Worm (Caenorhabditis elegans): Measurements from ENCODE around the gene nep-24.

DNA sequence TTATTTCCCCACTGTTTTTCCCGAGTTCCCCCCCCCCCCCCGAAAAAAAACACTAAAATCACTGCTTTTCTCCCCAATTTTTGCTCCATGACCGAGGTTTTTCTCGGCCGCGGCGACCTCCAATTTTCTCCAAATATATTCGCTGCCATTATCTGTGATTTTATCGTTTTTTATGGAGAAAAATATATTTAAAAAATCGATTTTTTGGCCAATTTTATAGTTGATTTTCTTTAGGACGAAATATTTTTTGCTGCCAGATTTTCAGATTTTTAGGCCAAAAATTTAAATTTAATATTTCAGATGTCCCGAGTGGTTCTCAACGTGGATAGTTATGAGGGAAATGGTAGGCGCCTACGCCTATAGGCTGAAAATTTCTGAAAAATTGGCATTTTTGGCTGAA is 25.6 kb downstream of the nep-24 start, which contains the start of gene rad-54.B:
- TF ChIP-seq lin-39 (tag; optimal IDR thresholded peaks at IDR 0.05): no peak
- no peak for TF ChIP-seq nhr-12 (tag; optimal IDR thresholded peaks at IDR 0.05)
- no peak for TF ChIP-seq nhr-21 (tag; optimal IDR thresholded peaks at IDR 0.05)
- TF ChIP-seq dmd-4 (tag; optimal IDR thresholded peaks at IDR 0.05): no peak
- no peak for TF ChIP-seq R02D3.7 (tag; optimal IDR thresholded peaks at IDR 0.05)

Data from whole organism, L2 larva.